Fruit fly (Drosophila melanogaster): Measurements from ENCODE around the gene CG8173.

Gene CG8173

DNA sequence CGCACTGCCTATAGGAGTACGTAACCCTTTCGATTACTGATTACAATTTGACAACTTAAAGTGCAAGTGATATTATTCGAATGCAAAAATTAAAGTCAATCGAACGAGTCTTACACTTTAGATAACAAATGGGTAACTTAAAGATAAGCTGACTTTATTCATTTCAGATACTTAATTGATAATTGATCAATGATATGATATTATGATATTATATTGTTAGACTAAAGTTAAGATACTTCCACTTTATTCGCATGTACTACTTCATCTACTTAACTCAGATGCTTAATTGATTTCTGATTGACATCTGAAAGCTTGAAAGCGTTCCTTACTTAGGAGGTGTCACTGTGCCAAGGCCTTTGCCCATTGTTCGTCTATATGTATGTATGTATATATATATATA is 23.3 kb downstream of the CG8173 start:
- TF ChIP-seq ttk (optimal IDR thresholded peaks at IDR 0.05): no peak
- TF ChIP-seq insv (optimal IDR thresholded peaks at IDR 0.05): no peak
- TF ChIP-seq h (optimal IDR thresholded peaks at IDR 0.05): no peak
- TF ChIP-seq Sin3A (optimal IDR thresholded peaks at IDR 0.05): no peak
- no peak for TF ChIP-seq psq (optimal IDR thresholded peaks at IDR 0.05)
- TF ChIP-seq Myc (optimal IDR thresholded peaks at IDR 0.05): no peak

DNA sequence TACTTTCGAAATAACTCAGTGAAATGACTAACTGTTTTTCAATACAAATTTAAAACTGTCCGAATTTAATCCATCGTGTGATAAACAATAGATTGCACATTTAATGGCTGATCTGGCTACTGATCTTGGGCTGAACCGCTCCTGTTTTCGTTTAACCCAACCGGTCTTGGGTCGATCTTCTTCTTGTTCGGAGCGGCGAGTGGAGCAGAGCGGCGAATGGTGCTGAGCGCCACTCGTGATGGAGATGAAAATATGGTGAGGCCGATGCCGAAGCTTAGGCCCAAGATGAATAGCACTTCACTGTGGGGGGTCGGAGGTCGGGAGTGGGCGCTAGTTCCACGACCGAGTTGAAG is 26.0 kb downstream of the CG8173 start:
- no peak for TF ChIP-seq Sin3A (optimal IDR thresholded peaks at IDR 0.05)
- no peak for TF ChIP-seq psq (optimal IDR thresholded peaks at IDR 0.05)
- TF ChIP-seq Myc (optimal IDR thresholded peaks at IDR 0.05): no peak
- TF ChIP-seq insv (optimal IDR thresholded peaks at IDR 0.05): no peak
- TF ChIP-seq h (optimal IDR thresholded peaks at IDR 0.05): no peak
- TF ChIP-seq ttk (optimal IDR thresholded peaks at IDR 0.05): no peak

DNA sequence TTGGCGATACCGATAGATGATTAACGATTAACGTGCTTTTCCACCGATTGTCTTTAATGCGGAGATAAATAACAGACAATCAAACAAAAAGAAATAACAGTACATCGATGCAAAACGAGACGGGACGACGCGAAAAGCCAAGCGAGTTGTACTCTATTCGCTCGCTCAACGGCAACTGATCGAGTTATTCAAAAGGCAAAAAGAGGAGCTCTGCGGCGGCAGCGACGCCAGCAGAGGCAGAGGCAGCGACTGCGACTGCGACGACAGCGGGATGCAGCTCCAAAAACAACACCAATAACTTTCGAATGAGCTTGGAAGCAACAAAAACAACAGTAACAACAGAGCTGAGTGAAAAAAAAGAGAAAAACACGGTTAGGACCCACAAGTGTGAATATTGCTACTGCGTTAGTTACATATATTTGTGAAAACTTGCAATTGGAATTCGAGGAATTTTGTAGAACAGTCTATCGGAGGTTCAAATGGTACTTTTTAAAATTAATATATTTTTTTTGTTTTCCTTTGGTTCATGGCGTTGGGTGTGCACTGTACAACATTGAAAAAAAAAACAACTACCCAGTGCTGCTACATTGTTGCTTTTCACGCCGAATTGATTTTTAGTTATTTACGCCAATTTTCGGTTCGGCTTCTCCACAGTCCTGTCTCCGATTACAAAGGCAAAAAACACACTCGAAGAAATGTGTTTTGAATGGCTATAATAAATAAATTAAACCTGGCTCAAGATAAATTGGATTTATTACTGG is 26.5 kb downstream of the CG8173 start:
- TF ChIP-seq Myc (optimal IDR thresholded peaks at IDR 0.05): no peak
- no peak for TF ChIP-seq insv (optimal IDR thresholded peaks at IDR 0.05)
- TF ChIP-seq h (optimal IDR thresholded peaks at IDR 0.05): no peak
- no peak for TF ChIP-seq ttk (optimal IDR thresholded peaks at IDR 0.05)
- no peak for TF ChIP-seq psq (optimal IDR thresholded peaks at IDR 0.05)
- TF ChIP-seq Sin3A (optimal IDR thresholded peaks at IDR 0.05): no peak

DNA sequence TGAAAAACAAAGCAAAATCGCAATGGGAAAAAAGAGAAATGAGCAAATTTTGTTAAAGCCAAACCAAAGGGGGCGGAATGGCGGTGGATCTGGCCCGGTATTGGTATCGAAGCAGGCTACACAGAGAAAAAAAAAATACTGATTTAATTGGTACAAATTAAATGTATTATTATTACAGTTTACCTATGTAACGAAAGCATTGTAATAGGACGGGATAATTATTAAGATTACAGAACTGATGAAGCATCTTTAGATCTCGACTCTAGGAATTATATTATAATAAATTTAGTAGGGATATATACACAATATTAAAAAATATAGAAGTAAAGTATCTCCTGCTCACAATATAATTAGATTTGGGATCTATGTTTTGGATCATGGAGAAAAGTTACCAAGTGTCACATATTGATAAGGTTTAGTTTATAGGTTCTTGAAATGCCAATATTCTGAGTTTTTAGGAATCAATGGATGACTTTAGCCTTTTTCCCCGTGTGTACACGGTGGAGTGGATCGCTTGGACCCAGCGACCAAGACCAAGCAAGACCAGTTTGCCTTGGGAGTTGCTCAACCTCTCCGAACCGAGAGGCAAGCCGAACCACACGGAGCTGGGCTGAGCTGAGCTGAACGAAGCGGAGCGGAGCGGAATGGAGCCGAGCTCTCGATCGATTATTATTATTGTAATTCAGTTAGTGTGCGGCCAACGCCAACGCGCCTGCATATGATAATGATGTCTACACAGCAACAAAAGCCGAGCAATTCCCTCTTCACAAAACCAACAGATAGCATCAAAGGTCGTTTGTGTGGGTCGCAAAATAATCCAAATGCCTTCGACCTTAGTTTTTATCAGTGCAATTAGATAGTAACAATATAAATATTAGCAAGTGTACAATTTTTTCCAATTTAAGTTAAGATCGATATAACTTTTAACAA is 29.5 kb downstream of the CG8173 start:
- TF ChIP-seq Sin3A (optimal IDR thresholded peaks at IDR 0.05): no peak

DNA sequence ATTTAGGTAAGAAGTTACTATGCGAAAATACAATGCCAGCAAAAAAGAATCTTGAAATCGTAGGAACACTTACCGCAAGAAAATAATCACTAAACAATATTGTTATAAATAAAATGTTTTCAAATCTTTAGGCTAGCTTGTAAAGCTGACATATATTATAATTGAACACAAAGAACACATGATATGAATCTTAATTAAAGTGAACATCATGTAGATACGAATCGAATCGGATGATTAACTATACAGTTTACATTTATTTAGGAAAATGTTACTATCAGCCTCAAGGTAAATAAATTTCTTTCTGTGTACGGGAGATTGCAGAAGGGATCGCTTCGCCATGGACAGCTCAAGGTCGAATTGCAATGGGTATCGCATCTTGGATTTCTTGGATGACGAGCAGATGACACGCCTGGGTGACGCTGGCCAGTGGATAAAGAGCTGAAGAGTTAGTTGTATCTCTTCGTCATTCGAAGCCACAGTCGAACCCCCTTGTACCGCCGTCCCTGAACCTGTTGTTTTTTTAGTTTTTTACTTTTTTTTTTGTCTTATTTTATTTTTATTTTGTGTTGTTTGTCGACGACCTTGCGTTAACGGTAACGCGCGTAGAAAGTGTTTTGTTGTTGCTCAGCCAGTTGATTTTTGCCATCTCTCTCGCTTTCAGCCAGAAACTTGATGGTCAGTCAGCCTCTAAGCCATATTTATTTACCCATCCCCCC is 31.3 kb downstream of the CG8173 start:
- TF ChIP-seq h (optimal IDR thresholded peaks at IDR 0.05): no peak
- TF ChIP-seq insv (optimal IDR thresholded peaks at IDR 0.05): no peak
- TF ChIP-seq psq (optimal IDR thresholded peaks at IDR 0.05): no peak
- TF ChIP-seq ttk (optimal IDR thresholded peaks at IDR 0.05): no peak
- TF ChIP-seq Sin3A (optimal IDR thresholded peaks at IDR 0.05): no peak
- TF ChIP-seq Myc (optimal IDR thresholded peaks at IDR 0.05): no peak

DNA sequence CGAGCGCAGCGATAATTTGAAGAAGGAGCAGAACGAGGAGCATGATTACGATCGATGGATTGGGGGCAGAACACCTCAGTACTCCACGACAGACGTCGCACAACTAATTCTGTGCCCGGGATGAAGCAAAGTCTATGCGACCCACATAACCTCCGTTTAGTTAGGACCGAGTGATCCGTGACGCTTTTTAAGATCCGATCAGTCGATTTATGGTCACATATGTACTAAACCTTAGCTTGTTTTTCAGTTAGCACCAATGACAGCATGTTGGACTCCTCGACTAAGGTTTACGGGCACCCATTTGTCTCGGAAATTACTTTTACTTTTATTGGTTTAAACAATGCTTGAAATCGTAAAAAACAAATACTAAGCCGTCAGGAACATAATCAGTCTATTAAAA is 37.7 kb downstream of the CG8173 start, which contains the start of gene CG12990:
Gene CG12990 (minus strand): TSS at position 101 of the 400 bp plus-strand sequence.
- TF ChIP-seq psq (optimal IDR thresholded peaks at IDR 0.05): no peak
- TF ChIP-seq insv (optimal IDR thresholded peaks at IDR 0.05): no peak
- no peak for TF ChIP-seq Sin3A (optimal IDR thresholded peaks at IDR 0.05)
- no peak for TF ChIP-seq h (optimal IDR thresholded peaks at IDR 0.05)
- TF ChIP-seq Myc (optimal IDR thresholded peaks at IDR 0.05): no peak
- TF ChIP-seq ttk (optimal IDR thresholded peaks at IDR 0.05): no peak

DNA sequence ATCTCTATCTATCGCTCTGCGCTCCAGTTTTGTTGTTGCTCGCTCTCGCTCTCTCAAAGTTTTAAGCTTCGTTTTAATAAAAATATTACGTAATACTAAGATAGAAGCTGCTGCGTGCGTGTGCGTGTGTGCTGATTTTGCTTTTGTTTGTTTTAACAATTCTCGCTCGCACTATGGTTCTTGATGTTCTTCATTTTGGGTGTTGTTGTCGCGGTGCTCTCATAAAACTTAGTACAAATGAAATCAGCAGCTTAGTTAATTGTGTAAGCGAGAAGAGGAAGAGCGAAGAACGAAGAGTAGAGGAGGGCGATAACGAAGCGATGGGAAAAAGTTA is 50.4 kb downstream of the CG8173 start:
- no peak for TF ChIP-seq Sin3A (optimal IDR thresholded peaks at IDR 0.05)
- no peak for TF ChIP-seq psq (optimal IDR thresholded peaks at IDR 0.05)
- TF ChIP-seq Myc (optimal IDR thresholded peaks at IDR 0.05): no peak
- no peak for TF ChIP-seq h (optimal IDR thresholded peaks at IDR 0.05)
- no peak for TF ChIP-seq insv (optimal IDR thresholded peaks at IDR 0.05)
- TF ChIP-seq ttk (optimal IDR thresholded peaks at IDR 0.05): no peak

DNA sequence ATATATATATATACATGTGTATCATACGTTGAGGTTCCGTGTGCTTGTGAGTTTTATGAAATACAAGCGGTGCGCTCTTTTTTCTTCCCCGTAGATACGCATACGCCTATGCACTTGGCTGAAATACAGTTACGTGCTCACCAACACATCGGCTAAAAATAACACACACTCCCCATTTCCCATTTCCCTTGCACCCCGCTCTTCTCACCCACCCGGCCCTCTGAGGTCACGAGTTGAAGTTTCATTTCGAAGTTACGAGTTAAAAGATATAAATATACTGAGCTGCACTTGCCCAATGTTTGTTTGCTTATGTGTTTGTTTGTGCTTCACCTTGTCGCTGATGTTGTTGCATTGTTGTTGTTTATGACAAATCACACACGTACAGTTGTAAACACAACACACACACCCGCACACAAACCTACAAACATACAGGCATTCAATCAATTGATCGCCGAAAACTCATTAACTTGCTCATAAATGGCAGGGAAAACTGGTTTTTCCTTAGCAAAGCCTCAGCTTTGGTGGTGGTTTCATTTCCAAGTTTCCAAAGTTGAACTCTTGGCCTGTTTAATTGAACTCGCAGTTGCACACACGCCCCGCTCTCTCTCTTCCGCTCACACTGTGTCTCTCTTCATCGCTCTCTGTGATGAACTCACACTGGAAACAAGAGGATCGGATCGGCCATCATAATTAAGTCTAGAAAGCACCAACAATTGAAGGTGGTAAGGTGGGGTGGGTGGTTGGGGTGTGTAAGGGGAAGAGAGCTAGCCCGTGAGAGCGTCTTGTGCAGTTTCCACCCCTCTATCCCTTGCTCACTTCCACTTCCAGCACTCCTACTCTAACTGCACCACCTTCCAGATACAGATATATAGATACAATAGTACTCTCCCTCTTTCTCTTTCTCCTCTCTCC is 51.0 kb downstream of the CG8173 start:
- TF ChIP-seq h (optimal IDR thresholded peaks at IDR 0.05): no peak
- TF ChIP-seq Myc (optimal IDR thresholded peaks at IDR 0.05): no peak
- no peak for TF ChIP-seq Sin3A (optimal IDR thresholded peaks at IDR 0.05)
- no peak for TF ChIP-seq ttk (optimal IDR thresholded peaks at IDR 0.05)
- no peak for TF ChIP-seq psq (optimal IDR thresholded peaks at IDR 0.05)
- TF ChIP-seq insv (optimal IDR thresholded peaks at IDR 0.05): no peak

DNA sequence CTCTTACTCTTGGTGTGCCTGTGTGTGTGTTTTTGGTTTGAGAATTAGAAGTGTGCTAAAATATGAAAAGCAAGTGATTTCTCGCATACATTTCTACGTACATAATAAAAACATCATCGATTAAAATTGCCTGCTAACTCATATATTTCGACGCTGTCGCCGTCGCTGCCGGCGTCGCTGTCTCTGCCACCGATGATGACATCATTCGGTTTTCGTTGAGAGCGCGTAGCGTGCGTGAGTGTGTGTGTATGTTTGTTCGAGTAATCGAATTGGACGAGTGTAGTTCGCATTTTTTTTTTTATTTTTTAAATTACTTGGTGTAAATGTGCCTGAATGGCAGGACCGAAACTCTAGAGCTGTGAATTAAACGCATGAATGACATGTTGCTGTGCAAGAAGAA is 51.7 kb downstream of the CG8173 start:
- no peak for TF ChIP-seq ttk (optimal IDR thresholded peaks at IDR 0.05)
- no peak for TF ChIP-seq insv (optimal IDR thresholded peaks at IDR 0.05)
- no peak for TF ChIP-seq h (optimal IDR thresholded peaks at IDR 0.05)
- no peak for TF ChIP-seq Sin3A (optimal IDR thresholded peaks at IDR 0.05)
- no peak for TF ChIP-seq Myc (optimal IDR thresholded peaks at IDR 0.05)
- no peak for TF ChIP-seq psq (optimal IDR thresholded peaks at IDR 0.05)

All from Kc167 (cell line).